Worm (Caenorhabditis elegans): Measurements from ENCODE around the gene srv-25.

DNA sequence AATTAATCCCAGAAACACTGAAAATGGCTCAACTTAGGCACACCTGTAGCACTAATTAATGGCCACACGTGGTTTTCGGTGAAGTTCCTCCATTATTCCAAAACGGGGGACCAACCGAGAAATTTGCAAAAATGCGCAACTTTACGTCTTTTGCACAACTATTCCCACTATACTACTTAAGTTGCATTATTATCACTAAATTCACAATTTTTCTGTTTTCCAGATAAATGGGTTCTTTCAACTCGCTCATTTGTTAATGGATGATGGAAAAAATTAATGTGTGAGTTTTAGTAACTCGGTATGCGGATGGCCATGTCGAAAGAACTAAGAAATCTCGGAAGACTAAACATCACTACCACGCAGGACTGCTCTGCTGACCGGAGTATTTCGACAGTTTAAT lies 48.9 kb downstream of the srv-25 start, which contains the start of gene T13A10.64:
- TF ChIP-seq dpl-1 (GFP tag; optimal IDR thresholded peaks at IDR 0.05) (no peak), unc-39 (tag; optimal IDR thresholded peaks at IDR 0.05) (no peak), ZK337.2 (GFP tag; IDR thresholded peaks at IDR 0.05) (no peak), pqm-1 (tag; optimal IDR thresholded peaks at IDR 0.05) (no peak), ama-1 (optimal IDR thresholded peaks at IDR 0.05) (no peak), dmd-8 (GFP tag; IDR thresholded peaks at IDR 0.05) (no peak), snpc-4 (tag; optimal IDR thresholded peaks at IDR 0.05) (no peak)

Data from whole organism, L4 larva.